Worm (Caenorhabditis elegans) whole organism, L4 larva: ENCODE measurements around the gene mrp-1.

ENCODE experiments used
- T26A8.4 ChIP-seq: fragments of 200-800 bp; sonication (Bioruptor generic); IDR thresholded peaks from 2 replicates; pipeline ENCODE4 v1.3.6; 2022; ENCODE audit warnings: missing genetic modification characterization, missing compliant biosample characterization
- aly-2 ChIP-seq: sonication (generic microtip); optimal IDR thresholded peaks from 2 replicates; lab custom pipeline; 2018; ENCODE audit warnings: missing biosample characterization, missing genetic modification characterization
- ama-1 ChIP-seq: fragments of 150-350 bp; optimal IDR thresholded peaks from 2 replicates; lab custom pipeline; 2014; ENCODE audit warnings: inconsistent platforms, mixed read lengths
- arid-1 ChIP-seq: fragments of 200-800 bp; sonication (Bioruptor generic); conservative IDR thresholded peaks from 2 replicates; pipeline ENCODE4 v1.3.6; 2022; ENCODE audit warnings: missing genetic modification reagents, missing genetic modification characterization, missing compliant biosample characterization
- duxl-1 ChIP-seq: sonication (generic microtip); optimal IDR thresholded peaks from 2 replicates; lab custom pipeline; 2016; ENCODE audit warnings: mild to moderate bottlenecking, missing genetic modification characterization, moderate library complexity, missing compliant biosample characterization; ENCODE audit not compliant: poor library complexity
- egl-27 ChIP-seq: sonication (generic microtip); optimal IDR thresholded peaks from 3 replicates; lab custom pipeline; 2017; ENCODE audit warnings: missing biosample characterization, missing genetic modification reagents, missing genetic modification characterization
- lin-39 ChIP-seq: fragments of 150-350 bp; optimal IDR thresholded peaks from 2 replicates; lab custom pipeline; 2014; ENCODE audit warnings: missing biosample characterization, missing genetic modification reagents, missing genetic modification characterization
- lsy-2 ChIP-seq, 2 experiments: fragments of 150-350 bp in 1 of 2; sonication (generic microtip) in 1 of 2; optimal IDR thresholded peaks; 2 replicates each; lab custom pipeline; 2014 to 2017; ENCODE audit warnings: missing biosample characterization in 2 of 2, missing genetic modification characterization in 2 of 2
- mep-1 ChIP-seq: fragments of 150-350 bp; sonication (generic microtip); optimal IDR thresholded peaks from 3 replicates; lab custom pipeline; 2014; ENCODE audit warnings: missing biosample characterization, missing genetic modification characterization
- rbr-2 ChIP-seq: sonication (generic microtip); optimal IDR thresholded peaks from 2 replicates; lab custom pipeline; 2016; ENCODE audit warnings: missing genotype, missing genetic modification characterization, missing compliant biosample characterization
- tra-1 ChIP-seq: fragments of 200-800 bp; sonication (Bioruptor generic); IDR thresholded peaks from 2 replicates; pipeline ENCODE4 v1.3.6; 2022; ENCODE audit warnings: missing genetic modification reagents, missing genetic modification characterization, missing compliant biosample characterization
- unc-62 ChIP-seq, 3 experiments: fragments of 150-350 bp in 1 of 3; sonication (generic microtip); optimal IDR thresholded peaks in 2 of 3; peaks in 1 of 3; 1 replicate in 1 of 3; 2 replicates in 2 of 3; lab custom pipeline; 2014 to 2017; ENCODE audit warnings: missing biosample characterization in 3 of 3, missing genetic modification characterization in 3 of 3, missing genetic modification reagents in 3 of 3, missing genotype in 1 of 3

DNA sequence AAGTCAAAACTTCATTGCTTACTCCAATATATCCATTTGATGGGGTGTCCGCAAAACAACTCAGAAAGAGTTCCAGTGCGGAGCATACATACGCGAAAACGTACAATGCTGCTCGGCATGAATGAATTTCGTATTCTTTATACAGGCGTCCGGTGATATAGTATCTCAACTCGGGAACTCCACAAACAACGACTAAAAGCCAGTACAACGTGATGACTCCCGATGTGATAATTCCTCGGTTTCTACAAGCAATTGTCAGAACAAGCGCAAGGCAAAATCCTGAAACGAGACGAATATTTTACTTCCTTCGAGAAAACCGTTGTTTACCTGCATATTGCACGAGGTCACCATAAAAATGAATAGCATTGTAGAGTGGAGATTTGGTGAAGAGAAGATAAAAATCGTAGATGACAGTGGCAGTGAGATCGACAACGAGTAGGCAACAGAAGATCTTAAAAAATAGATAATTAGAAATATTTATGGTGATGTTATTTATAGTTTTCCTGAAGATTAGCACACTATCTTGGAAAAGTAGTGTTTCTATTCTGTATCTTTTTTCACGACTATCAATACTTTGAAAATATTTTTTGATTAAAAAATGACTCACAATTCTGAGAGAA, 2.0 kb downstream of the mrp-1 start:
- TF ChIP-seq aly-2 (tag; lab: Kevin White, UChicago) (no peak), T26A8.4 (GFP tag; lab: Robert Waterston, UW) (no peak), lsy-2 (tag; optimal IDR thresholded peaks at IDR 0.05; lab: Kevin White, UChicago) (no peak), duxl-1 (no peak), mep-1 (no peak), rbr-2 (tag; lab: Kevin White, UChicago) (no peak), arid-1 (no peak), tra-1 (GFP tag; lab: Robert Waterston, UW) (no peak), ama-1 (lab: Kevin White, UChicago) (no peak), lin-39 (no peak), unc-62 (GFP tag; optimal IDR thresholded peaks at IDR 0.05 in 1 of 2; lab: Kevin White, UChicago) (peak in 1 of 2 experiments; percentile 93), unc-62 (tag; optimal IDR thresholded peaks at IDR 0.05; lab: Kevin White, UChicago) (no peak), egl-27 (tag; lab: Kevin White, UChicago) (no peak)
